Worm (Caenorhabditis elegans) whole organism, mixed stage, embryonic: ENCODE results near the gene fkh-3.

ENCODE experiments used
- M03D4.4 ChIP-seq: sonication (generic microtip); optimal IDR thresholded peaks from 2 replicates; lab custom pipeline; 2017; ENCODE audit warnings: mild to moderate bottlenecking, missing genetic modification characterization, missing compliant biosample characterization
- bed-3 ChIP-seq: fragments of 200-800 bp; sonication (Bioruptor generic); optimal IDR thresholded peaks from 3 replicates; lab custom pipeline; 2018; ENCODE audit warnings: mild to moderate bottlenecking, missing genetic modification characterization, moderate library complexity, missing compliant biosample characterization
- blmp-1 ChIP-seq: fragments of 150-350 bp; optimal IDR thresholded peaks from 2 replicates; lab custom pipeline; 2014; ENCODE audit warnings: missing biosample characterization, missing genetic modification characterization
- ceh-39 ChIP-seq: fragments of 150-350 bp; optimal IDR thresholded peaks from 2 replicates; lab custom pipeline; 2014; ENCODE audit warnings: missing biosample characterization, missing genetic modification characterization
- ceh-43 ChIP-seq: fragments of 200-800 bp; sonication (Bioruptor generic); optimal IDR thresholded peaks from 2 replicates; lab custom pipeline; 2018; ENCODE audit warnings: mild to moderate bottlenecking, missing genetic modification characterization, moderate library complexity, missing compliant biosample characterization
- ceh-83 ChIP-seq: fragments of 200-800 bp; sonication (Bioruptor generic); optimal IDR thresholded peaks from 2 replicates; lab custom pipeline; 2018; ENCODE audit warnings: mild to moderate bottlenecking, missing genetic modification characterization, missing compliant biosample characterization
- ces-1 ChIP-seq: fragments of 150-350 bp; optimal IDR thresholded peaks from 2 replicates; lab custom pipeline; 2014; ENCODE audit warnings: missing biosample characterization, missing genetic modification reagents, missing genetic modification characterization
- cnd-1 ChIP-seq: fragments of 200-800 bp; sonication (Bioruptor generic); optimal IDR thresholded peaks from 2 replicates; lab custom pipeline; 2018; ENCODE audit warnings: mild to moderate bottlenecking, missing genetic modification characterization, missing compliant biosample characterization
- drap-1 ChIP-seq: fragments of 200-800 bp; sonication (Bioruptor generic); optimal IDR thresholded peaks from 3 replicates; lab custom pipeline; 2018; ENCODE audit warnings: mild to moderate bottlenecking, missing genetic modification characterization, missing compliant biosample characterization
- elt-1 ChIP-seq: sonication (generic microtip); optimal IDR thresholded peaks from 2 replicates; lab custom pipeline; 2017; ENCODE audit warnings: missing genetic modification characterization, mild to moderate bottlenecking, missing compliant biosample characterization, antibody characterized with exemption, moderate library complexity, borderline replicate concordance; ENCODE audit not compliant: insufficient read depth
- elt-3 ChIP-seq: fragments of 150-350 bp; optimal IDR thresholded peaks from 2 replicates; lab custom pipeline; 2014; ENCODE audit warnings: missing biosample characterization, missing genetic modification characterization
- flh-1 ChIP-seq: fragments of 200-800 bp; sonication (Bioruptor generic); optimal IDR thresholded peaks from 2 replicates; lab custom pipeline; 2018; ENCODE audit warnings: mild to moderate bottlenecking, missing genetic modification characterization, moderate library complexity, missing compliant biosample characterization
- ham-2 ChIP-seq: fragments of 200-800 bp; sonication (Bioruptor generic); optimal IDR thresholded peaks from 2 replicates; lab custom pipeline; 2018; ENCODE audit warnings: mild to moderate bottlenecking, missing genetic modification characterization, missing compliant biosample characterization
- hlh-1 ChIP-seq: fragments of 150-350 bp; optimal IDR thresholded peaks from 2 replicates; lab custom pipeline; 2014; ENCODE audit warnings: missing biosample characterization, missing genetic modification reagents, missing genetic modification characterization
- lin-13 ChIP-seq: fragments of 150-350 bp; optimal IDR thresholded peaks from 2 replicates; lab custom pipeline; 2014; ENCODE audit warnings: missing biosample characterization, missing genetic modification characterization
- lin-32 ChIP-seq: fragments of 200-800 bp; sonication (Bioruptor generic); optimal IDR thresholded peaks from 2 replicates; lab custom pipeline; 2018; ENCODE audit warnings: mild to moderate bottlenecking, missing genetic modification characterization, missing compliant biosample characterization
- lsy-2 ChIP-seq: fragments of 150-350 bp; optimal IDR thresholded peaks from 2 replicates; lab custom pipeline; 2014; ENCODE audit warnings: missing biosample characterization, missing genetic modification characterization
- mep-1 ChIP-seq: fragments of 150-350 bp; optimal IDR thresholded peaks from 2 replicates; lab custom pipeline; 2017; ENCODE audit warnings: missing biosample characterization, missing genetic modification reagents, missing genetic modification characterization, inconsistent platforms
- mls-2 ChIP-seq: sonication (generic microtip); optimal IDR thresholded peaks from 2 replicates; lab custom pipeline; 2016; ENCODE audit warnings: mild to moderate bottlenecking, missing genetic modification characterization, moderate library complexity, missing compliant biosample characterization
- nhr-12 ChIP-seq: fragments of 150-350 bp; optimal IDR thresholded peaks from 2 replicates; lab custom pipeline; 2014; ENCODE audit warnings: missing biosample characterization, missing genetic modification characterization
- nhr-2 ChIP-seq: fragments of 150-350 bp; optimal IDR thresholded peaks from 2 replicates; lab custom pipeline; 2014; ENCODE audit warnings: missing biosample characterization, missing genetic modification characterization
- nhr-76 ChIP-seq: sonication (generic microtip); optimal IDR thresholded peaks from 2 replicates; lab custom pipeline; 2017; ENCODE audit warnings: missing biosample characterization, missing genetic modification characterization
- pha-4 ChIP-seq: fragments of 150-350 bp; optimal IDR thresholded peaks from 2 replicates; lab custom pipeline; 2018; ENCODE audit warnings: missing biosample characterization, missing genetic modification reagents, missing genetic modification characterization
- sem-2 ChIP-seq: fragments of 200-800 bp; sonication (Bioruptor generic); optimal IDR thresholded peaks from 2 replicates; lab custom pipeline; 2018; ENCODE audit warnings: mild to moderate bottlenecking, missing genetic modification characterization, missing compliant biosample characterization
- sptf-1 ChIP-seq: sonication (generic microtip); optimal IDR thresholded peaks from 2 replicates; lab custom pipeline; 2017; ENCODE audit warnings: mild to moderate bottlenecking, missing genetic modification characterization, moderate library complexity, missing compliant biosample characterization
- tbx-8 ChIP-seq: fragments of 200-800 bp; sonication (Bioruptor generic); optimal IDR thresholded peaks from 2 replicates; lab custom pipeline; 2018; ENCODE audit warnings: mild to moderate bottlenecking, missing genetic modification characterization, moderate library complexity, missing compliant biosample characterization
- unc-120 ChIP-seq: sonication (generic microtip); optimal IDR thresholded peaks from 2 replicates; lab custom pipeline; 2017; ENCODE audit warnings: missing genetic modification characterization, missing compliant biosample characterization; ENCODE audit not compliant: poor library complexity, severe bottlenecking

fkh-3 gene

DNA sequence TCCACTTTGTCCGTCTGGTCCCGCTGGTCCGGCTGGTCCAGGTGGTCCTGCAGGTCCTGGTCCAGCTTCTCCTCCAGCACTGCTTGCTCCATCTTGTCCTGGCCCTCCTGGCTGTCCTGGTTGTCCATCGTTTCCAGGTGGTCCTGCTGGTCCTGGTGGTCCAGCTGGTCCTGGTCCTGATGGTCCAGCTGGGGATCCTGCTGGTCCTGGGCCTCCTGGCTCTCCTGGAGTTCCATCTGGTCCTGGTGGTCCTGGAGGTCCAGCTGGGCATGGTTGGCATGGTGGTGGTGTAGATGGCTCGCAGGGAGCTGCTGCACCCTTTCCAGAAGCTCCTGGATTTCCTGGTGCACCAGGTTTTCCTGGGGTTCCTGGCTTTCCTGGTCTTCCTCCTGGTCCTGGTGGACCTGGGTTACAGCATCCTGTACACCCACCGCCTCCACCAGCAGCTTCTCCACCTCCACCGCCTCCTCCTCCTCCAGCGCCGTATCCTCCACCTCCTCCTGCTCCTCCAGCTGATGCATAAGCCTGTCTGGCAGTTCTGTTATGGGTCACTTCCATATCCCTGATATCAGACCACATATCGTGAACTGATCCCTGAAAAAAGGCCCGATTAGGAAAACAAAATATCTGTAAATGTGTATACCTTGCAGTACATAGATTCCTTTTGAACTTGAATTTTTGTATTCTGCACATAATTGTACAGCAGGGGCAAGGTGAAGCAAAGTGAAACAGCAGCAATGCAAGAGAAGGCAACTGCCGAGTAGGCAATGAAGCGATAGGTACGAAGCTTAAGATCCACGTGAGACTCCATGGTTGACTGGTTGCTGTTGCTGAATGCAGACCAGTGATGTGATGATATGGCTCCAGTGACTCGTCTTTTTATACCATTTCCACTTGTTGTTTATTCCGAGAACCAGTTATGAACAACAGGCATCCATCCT, 44.0 kb upstream of the fkh-3 start, which contains the start of gene col-183:
col-183 (minus strand) TSS at position 839 of the 941 bp plus-strand sequence.
- TF ChIP-seq blmp-1 (no peak), mep-1 (tag; lab: Kevin White, UChicago) (no peak), cnd-1 (tag; lab: Kevin White, UChicago) (no peak), tbx-8 (no peak), elt-1 (no peak), M03D4.4 (no peak), lin-32 (GFP tag; lab: Kevin White, UChicago) (no peak), ces-1 (GFP tag; lab: Kevin White, UChicago) (no peak), lin-13 (no peak), ceh-83 (GFP tag; lab: Kevin White, UChicago) (no peak)

DNA sequence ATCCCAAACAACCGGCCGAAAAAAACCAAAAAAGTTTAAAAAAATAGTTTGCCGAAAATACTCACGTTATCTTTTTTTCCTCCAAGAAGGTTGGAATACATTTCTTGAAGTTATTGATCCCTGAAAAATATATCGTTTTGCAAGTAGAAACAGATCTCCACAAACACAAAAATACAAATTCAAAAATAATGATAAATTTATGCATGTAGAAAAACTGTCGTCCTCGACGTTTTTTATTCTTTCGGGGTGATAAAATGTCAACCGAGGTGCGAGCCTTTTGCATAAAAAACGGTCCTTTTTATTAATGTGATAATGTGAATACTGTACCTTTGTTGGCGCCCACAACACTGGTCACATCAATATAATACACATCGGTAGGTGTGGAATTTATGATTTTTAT, 40.6 kb upstream of the fkh-3 start, which contains the start of gene F02D10.2:
F02D10.2 (minus strand) TSS at position 101 of the 400 bp plus-strand sequence.
- TF ChIP-seq lin-13 (no peak), nhr-12 (tag; lab: Kevin White, UChicago) (no peak), nhr-76 (tag; lab: Kevin White, UChicago) (no peak), mep-1 (tag; lab: Kevin White, UChicago) (no peak), lsy-2 (tag; lab: Kevin White, UChicago) (no peak), nhr-2 (tag; lab: Kevin White, UChicago) (no peak), sem-2 (GFP tag; lab: Kevin White, UChicago) (no peak), drap-1 (GFP tag; lab: Kevin White, UChicago) (no peak), ceh-39 (tag; lab: Kevin White, UChicago) (no peak)

DNA sequence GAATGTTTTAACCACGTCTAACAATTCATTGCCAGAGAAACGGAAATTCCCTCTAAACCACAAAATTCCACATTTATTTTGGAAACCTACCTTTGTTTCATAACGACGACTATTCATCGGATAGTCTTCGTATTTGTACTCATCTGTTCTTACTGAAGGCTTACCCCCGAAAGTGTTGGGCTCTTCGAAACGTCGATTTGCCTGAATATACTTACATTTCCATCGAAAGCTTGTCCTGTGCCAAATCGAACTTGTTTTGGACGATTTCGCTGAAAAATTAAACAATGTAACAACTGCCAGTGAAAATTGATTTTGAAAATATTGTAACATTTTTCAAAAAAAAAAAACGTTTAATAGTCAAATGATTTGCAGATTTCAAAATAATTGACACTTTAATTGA, 39.3 kb upstream of the fkh-3 start, which contains the start of gene F02D10.3:
F02D10.3 (minus strand) TSS at position 101 of the 400 bp plus-strand sequence.
- TF ChIP-seq M03D4.4 (no peak), sptf-1 (tag; lab: Kevin White, UChicago) (no peak), tbx-8 (no peak), sem-2 (GFP tag; lab: Kevin White, UChicago) (no peak), mep-1 (tag; lab: Kevin White, UChicago) (no peak)

DNA sequence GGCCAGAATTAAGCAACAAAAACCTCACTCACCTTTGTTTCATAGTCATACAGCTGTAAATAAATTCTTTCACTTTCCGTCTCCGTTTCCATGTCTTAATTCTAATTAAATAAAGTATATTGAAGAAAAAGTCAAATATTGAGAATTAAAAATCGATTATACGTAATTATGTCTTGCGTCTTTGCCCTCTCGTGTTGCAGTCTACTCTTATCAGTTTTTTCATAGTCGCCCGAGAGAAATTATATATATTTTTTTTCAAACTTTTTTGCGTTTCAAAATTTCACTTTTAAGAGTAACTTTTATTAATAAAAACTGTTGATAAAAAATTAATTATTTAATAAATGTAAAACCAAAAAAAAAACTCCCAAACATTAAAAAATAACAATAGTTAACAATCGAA, 33.2 kb upstream of the fkh-3 start, which contains the start of gene flr-1:
flr-1 (minus strand) TSS at position 101 of the 400 bp plus-strand sequence.
- TF ChIP-seq elt-1: no peak
- TF ChIP-seq hlh-1 (tag; lab: Kevin White, UChicago): no peak

DNA sequence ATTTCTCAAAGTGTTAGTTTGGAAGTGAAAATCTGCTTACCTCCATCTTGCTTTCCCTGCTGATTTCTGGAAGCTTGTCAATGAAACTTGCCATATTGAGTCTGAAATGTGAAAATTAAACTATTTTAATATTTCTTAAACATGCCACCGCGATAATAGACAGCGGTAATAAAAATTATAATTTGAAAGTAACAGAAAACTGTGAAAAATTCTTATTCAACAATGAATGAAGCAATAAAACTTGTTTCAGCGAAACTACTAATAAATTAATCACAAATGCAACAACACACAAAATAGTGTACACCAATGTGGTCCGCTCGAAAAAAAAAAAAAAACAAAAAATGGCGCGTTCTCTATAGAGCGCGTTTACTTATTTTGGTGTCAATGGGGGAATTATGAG, 28.3 kb upstream of the fkh-3 start, which contains the start of gene F02D10.6:
F02D10.6 (minus strand) TSS at position 101 of the 400 bp plus-strand sequence.
- TF ChIP-seq unc-120 (tag; lab: Kevin White, UChicago) (no peak), elt-3 (no peak), ceh-43 (no peak), lin-32 (GFP tag; lab: Kevin White, UChicago) (no peak), pha-4 (no peak)

DNA sequence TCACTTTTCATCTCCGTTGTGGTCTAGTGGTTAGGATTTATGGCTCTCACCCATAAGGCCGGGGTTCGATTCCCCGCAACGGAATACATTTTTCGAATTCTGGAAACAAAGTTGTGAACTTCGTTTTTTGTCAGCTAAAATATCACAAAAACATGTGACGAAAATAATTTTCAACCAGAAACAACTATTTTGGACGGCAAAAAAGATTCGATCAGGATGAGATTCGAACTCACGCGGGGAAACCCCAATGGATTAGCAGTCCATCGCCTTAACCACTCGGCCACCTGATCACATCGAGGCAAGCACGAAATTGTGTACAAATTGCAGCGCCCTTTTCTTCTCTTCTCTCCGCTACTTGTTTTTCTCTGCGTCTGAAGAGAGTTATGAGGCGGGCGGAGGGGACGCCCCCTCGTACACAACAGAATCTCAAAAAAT, 25.4 kb upstream of the fkh-3 start:
- TF ChIP-seq drap-1 (GFP tag; lab: Kevin White, UChicago): peak; percentile 83
- TF ChIP-seq lin-32 (GFP tag; lab: Kevin White, UChicago): peak; percentile 64
- peak; percentile 27 for TF ChIP-seq ces-1 (GFP tag; lab: Kevin White, UChicago)
- peak; percentile 6 for TF ChIP-seq mep-1 (tag; lab: Kevin White, UChicago)
- TF ChIP-seq unc-120 (tag; lab: Kevin White, UChicago): peak; percentile 54
- peak; percentile 83 for TF ChIP-seq ceh-83 (GFP tag; lab: Kevin White, UChicago)
- TF ChIP-seq sem-2 (GFP tag; lab: Kevin White, UChicago): peak; percentile 46
- TF ChIP-seq sptf-1 (tag; lab: Kevin White, UChicago): peak; percentile 88
- peak; percentile 31 for TF ChIP-seq cnd-1 (tag; lab: Kevin White, UChicago)
- peak; percentile 87 for TF ChIP-seq mls-2 (tag; lab: Kevin White, UChicago)
- peak; percentile 69 for TF ChIP-seq ham-2
- peak; percentile 64 for TF ChIP-seq ceh-43
- TF ChIP-seq flh-1: peak; percentile 21
- peak; percentile 65 for TF ChIP-seq M03D4.4
- peak; percentile 43 for TF ChIP-seq bed-3 (GFP tag; lab: Kevin White, UChicago)
- peak; percentile 39 for TF ChIP-seq tbx-8
